Worm (Caenorhabditis elegans) whole organism, young adult: ENCODE data around the gene chil-24.

ENCODE experiments used
- B0035.1 ChIP-seq: sonication (generic microtip); optimal IDR thresholded peaks from 2 replicates; lab custom pipeline; 2016; ENCODE audit warnings: missing genetic modification characterization, mild to moderate bottlenecking, missing compliant biosample characterization, missing genotype, missing genetic modification reagents
- C17E4.6 ChIP-seq: fragments of 200-800 bp; sonication (Bioruptor generic); IDR thresholded peaks from 2 replicates; pipeline ENCODE4 v1.3.6; 2022; ENCODE audit warnings: missing genetic modification reagents, missing genetic modification characterization, missing compliant biosample characterization
- D2030.7 ChIP-seq: fragments of 200-800 bp; sonication (Bioruptor generic); IDR thresholded peaks from 2 replicates; pipeline ENCODE4 v1.3.6; 2022; ENCODE audit warnings: missing genetic modification reagents, missing genetic modification characterization, missing compliant biosample characterization
- F33H1.4 ChIP-seq: fragments of 200-800 bp; sonication (Bioruptor generic); IDR thresholded peaks from 2 replicates; pipeline ENCODE4 v1.3.6; 2022; ENCODE audit warnings: missing genetic modification reagents, missing genetic modification characterization, missing compliant biosample characterization
- K12H6.12 ChIP-seq: fragments of 200-800 bp; sonication (Bioruptor generic); optimal IDR thresholded peaks from 2 replicates; lab custom pipeline; 2018; ENCODE audit warnings: mild to moderate bottlenecking, missing genetic modification characterization, missing compliant biosample characterization
- Y56A3A.18 ChIP-seq: fragments of 200-800 bp; sonication (Bioruptor generic); IDR thresholded peaks from 2 replicates; pipeline ENCODE4 v1.3.6; 2022; ENCODE audit warnings: missing genetic modification reagents, missing genetic modification characterization, missing compliant biosample characterization
- Y95B8A.8 ChIP-seq: fragments of 200-800 bp; sonication (Bioruptor generic); IDR thresholded peaks from 2 replicates; pipeline ENCODE4 v1.3.6; 2022; ENCODE audit warnings: missing genetic modification reagents, missing genetic modification characterization, missing compliant biosample characterization
- ama-1 ChIP-seq, 3 experiments: fragments of 150-350 bp in 1 of 3; sonication (generic microtip) in 2 of 3; optimal IDR thresholded peaks; 2 replicates each; lab custom pipeline; 2014 to 2018; ENCODE audit warnings: missing biosample characterization in 2 of 3, missing genetic modification characterization in 2 of 3, missing genetic modification reagents in 2 of 3
- atf-7 ChIP-seq: sonication (generic microtip); optimal IDR thresholded peaks from 2 replicates; lab custom pipeline; 2017; ENCODE audit warnings: mild to moderate bottlenecking, missing genetic modification characterization, missing compliant biosample characterization
- athp-1 ChIP-seq: sonication (generic microtip); optimal IDR thresholded peaks from 2 replicates; lab custom pipeline; 2017; ENCODE audit warnings: mild to moderate bottlenecking, missing genetic modification characterization, missing compliant biosample characterization
- attf-3 ChIP-seq: fragments of 200-800 bp; sonication (Bioruptor generic); conservative IDR thresholded peaks from 2 replicates; pipeline ENCODE4 v1.3.6; 2022; ENCODE audit warnings: missing genetic modification reagents, missing genetic modification characterization, missing compliant biosample characterization
- attf-5 ChIP-seq: fragments of 200-800 bp; sonication (Bioruptor generic); optimal IDR thresholded peaks from 2 replicates; lab custom pipeline; 2018; ENCODE audit warnings: mild to moderate bottlenecking, missing genetic modification characterization, missing compliant biosample characterization
- cebp-1 ChIP-seq, 2 experiments: fragments of 200-800 bp in 1 of 2; sonication (Bioruptor generic) in 1 of 2; sonication (generic microtip) in 1 of 2; IDR thresholded peaks in 1 of 2; optimal IDR thresholded peaks in 1 of 2; 2 replicates each; pipeline versions ENCODE4 v1.3.6 to Lab custom; 2017 to 2022; ENCODE audit warnings: missing compliant biosample characterization in 2 of 2, missing genetic modification characterization in 2 of 2, mild to moderate bottlenecking in 1 of 2, missing genetic modification reagents in 1 of 2, moderate library complexity in 1 of 2
- dpff-1 ChIP-seq: sonication (generic microtip); optimal IDR thresholded peaks from 2 replicates; lab custom pipeline; 2017; ENCODE audit warnings: mild to moderate bottlenecking, missing genetic modification characterization, missing compliant biosample characterization
- efl-1 ChIP-seq: fragments of 150-350 bp; optimal IDR thresholded peaks from 2 replicates; lab custom pipeline; 2014; ENCODE audit warnings: missing biosample characterization, missing genetic modification reagents, missing genetic modification characterization
- gei-17 ChIP-seq: fragments of 200-800 bp; sonication (Bioruptor generic); optimal IDR thresholded peaks from 2 replicates; lab custom pipeline; 2018; ENCODE audit warnings: mild to moderate bottlenecking, missing genetic modification characterization, missing compliant biosample characterization
- him-1 ChIP-seq: sonication (generic microtip); optimal IDR thresholded peaks from 2 replicates; lab custom pipeline; 2016; ENCODE audit warnings: missing genotype, missing genetic modification reagents, missing genetic modification characterization, missing compliant biosample characterization
- hmg-1.2 ChIP-seq: fragments of 200-800 bp; sonication (Bioruptor generic); IDR thresholded peaks from 2 replicates; pipeline ENCODE4 v1.3.6; 2022; ENCODE audit warnings: missing genetic modification reagents, missing genetic modification characterization, missing compliant biosample characterization
- hrde-1 ChIP-seq: sonication (generic microtip); optimal IDR thresholded peaks from 2 replicates; lab custom pipeline; 2016; ENCODE audit warnings: missing genetic modification characterization, mild to moderate bottlenecking, missing compliant biosample characterization, moderate library complexity, missing genotype, missing genetic modification reagents, borderline replicate concordance
- lin-54 ChIP-seq: fragments of 200-800 bp; sonication (Bioruptor generic); optimal IDR thresholded peaks from 2 replicates; lab custom pipeline; 2018; ENCODE audit warnings: mild to moderate bottlenecking, missing genetic modification characterization, missing compliant biosample characterization
- lir-1 ChIP-seq: fragments of 200-800 bp; sonication (Bioruptor generic); conservative IDR thresholded peaks from 2 replicates; pipeline ENCODE4 v1.3.6; 2022; ENCODE audit warnings: missing genetic modification reagents, missing genetic modification characterization, missing compliant biosample characterization
- lsl-1 ChIP-seq: fragments of 200-800 bp; sonication (Bioruptor generic); optimal IDR thresholded peaks from 2 replicates; lab custom pipeline; 2018; ENCODE audit warnings: mild to moderate bottlenecking, missing genetic modification characterization, moderate library complexity, missing compliant biosample characterization
- madf-6 ChIP-seq: fragments of 200-800 bp; sonication (Bioruptor generic); IDR thresholded peaks from 2 replicates; pipeline ENCODE4 v1.3.6; 2022; ENCODE audit warnings: missing genetic modification reagents, missing genetic modification characterization, missing compliant biosample characterization
- nfya-2 ChIP-seq: fragments of 200-800 bp; sonication (Bioruptor generic); IDR thresholded peaks from 2 replicates; pipeline ENCODE4 v1.3.6; 2022; ENCODE audit warnings: missing genetic modification reagents, missing genetic modification characterization, missing compliant biosample characterization
- nfyb-1 ChIP-seq: fragments of 200-800 bp; sonication (Bioruptor generic); IDR thresholded peaks from 2 replicates; pipeline ENCODE4 v1.3.6; 2022; ENCODE audit warnings: missing genetic modification reagents, missing genetic modification characterization, missing compliant biosample characterization
- nhr-90 ChIP-seq: sonication (generic microtip); optimal IDR thresholded peaks from 2 replicates; lab custom pipeline; 2016; ENCODE audit warnings: missing genotype, mild to moderate bottlenecking, missing genetic modification characterization, missing compliant biosample characterization
- rcor-1 ChIP-seq: fragments of 200-800 bp; sonication (Bioruptor generic); IDR thresholded peaks from 2 replicates; pipeline ENCODE4 v1.3.6; 2022; ENCODE audit warnings: missing genetic modification reagents, missing genetic modification characterization, missing compliant biosample characterization
- repo-1 ChIP-seq: sonication (generic microtip); optimal IDR thresholded peaks from 2 replicates; lab custom pipeline; 2017; ENCODE audit warnings: mild to moderate bottlenecking, missing genetic modification characterization, missing compliant biosample characterization
- sea-2 ChIP-seq: fragments of 200-800 bp; sonication (Bioruptor generic); IDR thresholded peaks from 2 replicates; pipeline ENCODE4 v1.3.6; 2022; ENCODE audit warnings: missing genetic modification characterization, missing compliant biosample characterization
- snpc-1.1 ChIP-seq: sonication (generic microtip); optimal IDR thresholded peaks from 2 replicates; lab custom pipeline; 2017; ENCODE audit warnings: missing genetic modification characterization, mild to moderate bottlenecking, missing compliant biosample characterization, antibody characterized with exemption, moderate library complexity, missing genotype, missing genetic modification reagents; ENCODE audit not compliant: insufficient read depth
- snpc-1.3 ChIP-seq: sonication (generic microtip); optimal IDR thresholded peaks from 2 replicates; lab custom pipeline; 2017; ENCODE audit warnings: missing genetic modification characterization, mild to moderate bottlenecking, missing compliant biosample characterization, antibody characterized with exemption, moderate library complexity, missing genotype, missing genetic modification reagents; ENCODE audit not compliant: insufficient read depth
- snpc-4 ChIP-seq, 5 experiments: fragments of 150-350 bp in 1 of 5; sonication (generic microtip) in 4 of 5; optimal IDR thresholded peaks; 2 replicates each; lab custom pipeline; 2014 to 2018; ENCODE audit warnings: missing genetic modification characterization in 5 of 5, missing biosample characterization in 3 of 5, antibody characterized with exemption in 2 of 5, mild to moderate bottlenecking in 2 of 5, missing compliant biosample characterization in 2 of 5, missing genotype in 2 of 5, moderate library complexity in 2 of 5, missing genetic modification reagents in 1 of 5
- tlf-1 ChIP-seq: fragments of 200-800 bp; sonication (Bioruptor generic); optimal IDR thresholded peaks from 2 replicates; lab custom pipeline; 2018; ENCODE audit warnings: mild to moderate bottlenecking, missing genetic modification characterization, missing compliant biosample characterization
- zfh-2 ChIP-seq: fragments of 200-800 bp; sonication (Bioruptor generic); conservative IDR thresholded peaks from 2 replicates; pipeline ENCODE4 v1.3.6; 2022; ENCODE audit warnings: missing genetic modification reagents, missing genetic modification characterization, missing compliant biosample characterization
- zim-3 ChIP-seq: sonication (generic microtip); optimal IDR thresholded peaks from 2 replicates; lab custom pipeline; 2017; ENCODE audit warnings: mild to moderate bottlenecking, missing genetic modification characterization, moderate library complexity, missing compliant biosample characterization
- ztf-26 ChIP-seq: sonication (generic microtip); optimal IDR thresholded peaks from 2 replicates; lab custom pipeline; 2017; ENCODE audit warnings: missing genetic modification characterization, missing compliant biosample characterization
- ztf-3 ChIP-seq: fragments of 200-800 bp; sonication (Bioruptor generic); optimal IDR thresholded peaks from 2 replicates; lab custom pipeline; 2018; ENCODE audit warnings: mild to moderate bottlenecking, missing genetic modification characterization, missing compliant biosample characterization
- ztf-6 ChIP-seq: fragments of 200-800 bp; sonication (Bioruptor generic); IDR thresholded peaks from 2 replicates; pipeline ENCODE4 v1.3.6; 2022; ENCODE audit warnings: missing genetic modification reagents, missing genetic modification characterization, missing compliant biosample characterization

The chil-24 gene

ce11 chrII:3129007-3129406, at the start of gene chil-24:
chil-24 (plus strand) TSS chrII:3129162.
- TF ChIP-seq cebp-1 (GFP tag; IDR thresholded peaks at IDR 0.05; lab: Robert Waterston, UW) (no peak), cebp-1 (tag; optimal IDR thresholded peaks at IDR 0.05; lab: Kevin White, UChicago) (peak; percentile 78), D2030.7 (GFP tag; lab: Robert Waterston, UW) (no peak), hmg-1.2 (GFP tag; lab: Robert Waterston, UW) (peak; percentile 96), attf-5 (peak; percentile 35)

ce11 chrII:3087134-3087533, 41.8 kb upstream of the chil-24 start:
- peak; percentile 67 for TF ChIP-seq zfh-2 (GFP tag; lab: Robert Waterston, UW)
- TF ChIP-seq snpc-4 (GFP tag; optimal IDR thresholded peaks at IDR 0.05; lab: Kevin White, UChicago), result no peak
- TF ChIP-seq snpc-4 (tag; optimal IDR thresholded peaks at IDR 0.05; lab: Kevin White, UChicago), result no peak

ce11 chrII:3091268-3091667, 37.7 kb upstream of the chil-24 start, which contains the start of gene srg-21:
srg-21 (minus strand) TSS chrII:3091368.
- TF ChIP-seq repo-1 (tag; lab: Kevin White, UChicago) (no peak), sea-2 (GFP tag; lab: Robert Waterston, UW) (no peak), attf-3 (GFP tag; lab: Robert Waterston, UW) (no peak), nfya-2 (GFP tag; lab: Robert Waterston, UW) (no peak), K12H6.12 (tag; lab: Kevin White, UChicago) (no peak), F33H1.4 (no peak), athp-1 (no peak), lin-54 (GFP tag; lab: Kevin White, UChicago) (no peak), snpc-1.3 (tag; lab: Kevin White, UChicago) (no peak), ama-1 (optimal IDR thresholded peaks at IDR 0.05; lab: Kevin White, UChicago) (no peak), ama-1 (GFP tag; optimal IDR thresholded peaks at IDR 0.05; lab: Kevin White, UChicago) (no peak), tlf-1 (GFP tag; lab: Kevin White, UChicago) (no peak), nfyb-1 (GFP tag; lab: Robert Waterston, UW) (no peak), cebp-1 (GFP tag; IDR thresholded peaks at IDR 0.05; lab: Robert Waterston, UW) (no peak), cebp-1 (tag; optimal IDR thresholded peaks at IDR 0.05; lab: Kevin White, UChicago) (no peak), efl-1 (GFP tag; lab: Kevin White, UChicago) (no peak), snpc-1.1 (no peak), ztf-6 (GFP tag; lab: Robert Waterston, UW) (no peak), zim-3 (no peak), hmg-1.2 (GFP tag; lab: Robert Waterston, UW) (no peak), gei-17 (GFP tag; lab: Kevin White, UChicago) (no peak), nhr-90 (tag; lab: Kevin White, UChicago) (no peak)
- TF ChIP-seq, all 124 proteins: peak for 0

ce11 chrII:3093352-3093751, 35.6 kb upstream of the chil-24 start, which contains the start of gene srg-22:
srg-22 (minus strand) TSS chrII:3093452.
- no peak for TF ChIP-seq cebp-1 (GFP tag; IDR thresholded peaks at IDR 0.05; lab: Robert Waterston, UW)
- TF ChIP-seq cebp-1 (tag; optimal IDR thresholded peaks at IDR 0.05; lab: Kevin White, UChicago), result no peak
- TF ChIP-seq him-1 (tag; lab: Kevin White, UChicago), result no peak
- no peak for TF ChIP-seq rcor-1
- no peak for TF ChIP-seq B0035.1 (tag; lab: Kevin White, UChicago)
- no peak for TF ChIP-seq dpff-1
- TF ChIP-seq lsl-1 (GFP tag; lab: Kevin White, UChicago), result no peak
- no peak for TF ChIP-seq Y95B8A.8 (GFP tag; lab: Robert Waterston, UW)
- TF ChIP-seq madf-6 (GFP tag; lab: Robert Waterston, UW), result no peak
- no peak for TF ChIP-seq ztf-26 (tag; lab: Kevin White, UChicago)
- TF ChIP-seq C17E4.6, result no peak
- TF ChIP-seq tlf-1 (GFP tag; lab: Kevin White, UChicago), result no peak
- no peak for TF ChIP-seq hrde-1 (tag; lab: Kevin White, UChicago)
- no peak for TF ChIP-seq Y56A3A.18
- no peak for TF ChIP-seq lir-1 (GFP tag; lab: Robert Waterston, UW)
- no peak for TF ChIP-seq atf-7 (tag; lab: Kevin White, UChicago)
- no peak for TF ChIP-seq ztf-3 (GFP tag; lab: Kevin White, UChicago)
